Fruit fly (Drosophila melanogaster) S2 (cell line): ENCODE measurements around the gene pelo.

Experiments used
- CG8478 ChIP-seq: fragments of >200 bp; optimal IDR thresholded peaks from 2 replicates; lab custom pipeline; 2018
- CTCF ChIP-seq, 2 experiments: fragments of >200 bp; optimal IDR thresholded peaks; 2 replicates each; lab custom pipeline; 2018

- TF ChIP-seq CTCF (optimal IDR thresholded peaks at IDR 0.05; lab: Kevin White, UChicago) (no peak), CG8478 (no peak)
Measured at dm6 chr2L:9705291-9705690, 4.7 kb downstream of the pelo start.
